Worm (Caenorhabditis elegans): ENCODE results near the gene F32D8.12.

Gene F32D8.12

ce11 chrV:10859775-10860174 is 31.1 kb downstream of the F32D8.12 start (continued):
- no peak for TF ChIP-seq nhr-237 (tag; optimal IDR thresholded peaks at IDR 0.05)
- TF ChIP-seq F13H6.1 (tag; optimal IDR thresholded peaks at IDR 0.05) = peak; percentile 11
- no peak for TF ChIP-seq nhr-10 (tag; optimal IDR thresholded peaks at IDR 0.05)
- peak; percentile 94 for TF ChIP-seq fos-1 (tag; optimal IDR thresholded peaks at IDR 0.05)
- TF ChIP-seq nhr-77 (tag; optimal IDR thresholded peaks at IDR 0.05) = no peak
- no peak for TF ChIP-seq lin-11 (tag; optimal IDR thresholded peaks at IDR 0.05)
- peak; percentile 44 for TF ChIP-seq blmp-1 (tag; optimal IDR thresholded peaks at IDR 0.05; ENCODE audit: insufficient read depth)
- peak; percentile 17 for TF ChIP-seq sma-3 (GFP tag; optimal IDR thresholded peaks at IDR 0.05)

- TF ChIP-seq F13H6.1 (tag; optimal IDR thresholded peaks at IDR 0.05) = peak; percentile 18
- no peak for TF ChIP-seq ama-1 (optimal IDR thresholded peaks at IDR 0.05)
- no peak for TF ChIP-seq lsy-2 (tag; optimal IDR thresholded peaks at IDR 0.05)
- peak; percentile 47 for TF ChIP-seq nhr-129 (tag; optimal IDR thresholded peaks at IDR 0.05)
- TF ChIP-seq nhr-25 (tag; optimal IDR thresholded peaks at IDR 0.05) = peak; percentile 56
Observed at ce11 chrV:10859048-10859637, 31.7 kb downstream of the F32D8.12 start.

- TF ChIP-seq lin-11 (tag; optimal IDR thresholded peaks at IDR 0.05) (peak; percentile 62), sma-9 (GFP tag; optimal IDR thresholded peaks at IDR 0.05) (peak; percentile 97), sma-9 (tag; optimal IDR thresholded peaks at IDR 0.05) (no peak), elt-3 (tag; optimal IDR thresholded peaks at IDR 0.05) (no peak), egl-27 (tag; optimal IDR thresholded peaks at IDR 0.05) (peak; percentile 72), Y55F3AM.14 (GFP tag; optimal IDR thresholded peaks at IDR 0.05) (peak; percentile 96), nhr-12 (tag; optimal IDR thresholded peaks at IDR 0.05) (peak; percentile 10), nhr-77 (tag; optimal IDR thresholded peaks at IDR 0.05) (no peak), R02D3.7 (tag; optimal IDR thresholded peaks at IDR 0.05) (no peak), snpc-4 (tag; optimal IDR thresholded peaks at IDR 0.05) (peak; percentile 41), sem-4 (tag; optimal IDR thresholded peaks at IDR 0.05) (peak; percentile 79), dmd-4 (tag; optimal IDR thresholded peaks at IDR 0.05) (no peak), unc-62 (GFP tag; optimal IDR thresholded peaks at IDR 0.05) (no peak), nhr-6 (tag; optimal IDR thresholded peaks at IDR 0.05) (peak; percentile 54), mdl-1 (tag; optimal IDR thresholded peaks at IDR 0.05) (peak; percentile 86 to 91), ama-1 (optimal IDR thresholded peaks at IDR 0.05) (peak; percentile 48), lin-13 (GFP tag; optimal IDR thresholded peaks at IDR 0.05) (peak; percentile 37), nhr-25 (tag; optimal IDR thresholded peaks at IDR 0.05) (no peak), peb-1 (tag; optimal IDR thresholded peaks at IDR 0.05) (no peak), ztf-1 (GFP tag; conservative IDR thresholded peaks at IDR 0.05) (no peak), mbf-1 (tag; optimal IDR thresholded peaks at IDR 0.05) (no peak), C34F6.9 (tag; optimal IDR thresholded peaks at IDR 0.05) (peak; percentile 75), zag-1 (tag; optimal IDR thresholded peaks at IDR 0.05) (peak; percentile 84), elt-1 (tag; optimal IDR thresholded peaks at IDR 0.05) (no peak), blmp-1 (tag; optimal IDR thresholded peaks at IDR 0.05; ENCODE audit: insufficient read depth) (no peak), nhr-21 (tag; optimal IDR thresholded peaks at IDR 0.05) (peak; percentile 82), fos-1 (tag; optimal IDR thresholded peaks at IDR 0.05) (peak; percentile 39), lsy-2 (tag; optimal IDR thresholded peaks at IDR 0.05) (peak in 1 of 2 experiments; percentile 84), F13H6.1 (tag; optimal IDR thresholded peaks at IDR 0.05) (peak; percentile 94), crh-2 (tag; optimal IDR thresholded peaks at IDR 0.05) (peak; percentile 62), unc-39 (tag; optimal IDR thresholded peaks at IDR 0.05) (no peak), ceh-82 (tag; optimal IDR thresholded peaks at IDR 0.05) (no peak), mab-5 (tag; optimal IDR thresholded peaks at IDR 0.05) (peak; percentile 81), nhr-11 (tag; optimal IDR thresholded peaks at IDR 0.05) (no peak), nhr-129 (tag; optimal IDR thresholded peaks at IDR 0.05) (peak; percentile 89), ztf-4 (tag; optimal IDR thresholded peaks at IDR 0.05) (peak; percentile 76), skn-1 (tag; optimal IDR thresholded peaks at IDR 0.05) (no peak), unc-55 (GFP tag; optimal IDR thresholded peaks at IDR 0.05) (peak; percentile 39), ZK546.5 (tag; optimal IDR thresholded peaks at IDR 0.05) (no peak), nhr-237 (tag; optimal IDR thresholded peaks at IDR 0.05) (no peak)
Observed at ce11 chrV:10858340-10858739, 32.5 kb downstream of the F32D8.12 start.
